Worm (Caenorhabditis elegans): ENCODE results near the gene pkc-1.

The pkc-1 gene

DNA sequence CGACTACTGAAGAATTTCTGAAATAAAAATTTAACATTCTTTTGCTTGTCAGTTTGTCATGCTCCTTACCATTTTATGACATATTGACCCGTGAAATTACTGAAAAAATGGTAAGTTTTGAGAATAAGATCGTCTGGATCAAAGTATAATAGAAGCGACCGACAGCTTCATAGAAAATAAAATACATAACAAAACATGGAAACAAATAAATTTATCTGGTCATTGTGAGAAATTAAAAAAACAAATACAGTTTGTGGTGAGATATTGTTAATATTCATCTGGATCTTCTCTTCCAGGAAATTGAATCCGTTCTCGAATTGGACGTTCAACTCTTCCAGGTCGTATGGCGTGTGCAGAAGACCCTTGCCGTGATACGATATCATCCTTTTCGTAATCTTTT lies at the start of gene pkc-1:
TSS of gene pkc-1 (minus strand) at position 101 of the 400 bp plus-strand sequence.
- TF ChIP-seq ham-2 (GFP tag; optimal IDR thresholded peaks at IDR 0.05) (no peak), elt-1 (tag; optimal IDR thresholded peaks at IDR 0.05; ENCODE audit: borderline replicate concordance, insufficient read depth) (no peak), nhr-28 (tag; optimal IDR thresholded peaks at IDR 0.05) (no peak), drap-1 (GFP tag; optimal IDR thresholded peaks at IDR 0.05) (no peak), mab-5 (tag; optimal IDR thresholded peaks at IDR 0.05) (no peak), ceh-83 (GFP tag; optimal IDR thresholded peaks at IDR 0.05) (no peak), lin-32 (GFP tag; optimal IDR thresholded peaks at IDR 0.05) (no peak), nhr-237 (tag; optimal IDR thresholded peaks at IDR 0.05) (no peak), hlh-1 (tag; optimal IDR thresholded peaks at IDR 0.05) (no peak), blmp-1 (tag; optimal IDR thresholded peaks at IDR 0.05) (no peak), ceh-39 (tag; optimal IDR thresholded peaks at IDR 0.05) (no peak), mep-1 (tag; optimal IDR thresholded peaks at IDR 0.05) (no peak), zip-8 (tag; optimal IDR thresholded peaks at IDR 0.05) (no peak), cnd-1 (tag; optimal IDR thresholded peaks at IDR 0.05) (no peak), mls-2 (tag; optimal IDR thresholded peaks at IDR 0.05) (no peak), sptf-1 (tag; optimal IDR thresholded peaks at IDR 0.05) (no peak)

DNA sequence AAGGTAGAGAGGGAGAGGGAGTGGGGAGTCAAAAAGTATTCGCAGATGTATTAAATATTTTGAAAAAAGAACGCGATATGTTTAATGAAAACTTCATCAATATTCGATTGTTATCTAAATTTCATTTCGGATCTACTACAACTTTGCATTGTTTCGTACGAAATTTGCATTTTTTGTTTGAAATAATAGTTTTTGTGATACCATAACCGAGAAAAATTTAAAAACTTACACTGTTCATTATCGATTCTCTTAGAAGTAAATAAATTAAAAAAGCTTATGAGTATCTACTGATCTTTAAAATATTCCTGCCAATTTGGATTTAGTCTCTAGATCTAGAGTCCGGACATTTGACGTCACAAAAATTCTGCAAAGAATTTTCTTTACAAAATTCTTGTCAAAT lies 48.3 kb upstream of the pkc-1 start, which contains the start of gene R07B7.9:
TSS of gene R07B7.9 (minus strand) at position 101 of the 400 bp plus-strand sequence.
- TF ChIP-seq unc-39 (tag; optimal IDR thresholded peaks at IDR 0.05), result no peak

DNA sequence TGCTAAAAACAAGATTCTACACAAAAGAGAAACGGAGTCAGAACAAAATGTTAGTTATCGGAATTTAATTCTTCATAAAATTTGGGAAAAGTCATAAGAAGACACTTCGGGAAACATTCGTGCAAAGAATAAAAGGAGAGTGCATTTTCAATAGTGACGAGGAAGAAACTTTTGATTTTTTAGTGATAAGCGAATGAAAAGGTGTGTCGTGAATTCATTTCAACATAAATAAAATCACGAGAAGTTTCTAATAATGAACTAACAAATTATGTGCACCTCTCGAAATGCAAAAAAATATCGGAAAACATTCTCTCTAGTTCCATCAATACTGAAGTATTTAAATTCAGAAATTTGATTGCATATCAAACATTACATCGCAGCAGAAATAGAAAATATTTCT lies 44.0 kb upstream of the pkc-1 start:
- no peak for TF ChIP-seq zip-8 (tag; optimal IDR thresholded peaks at IDR 0.05)

ce11 chrV:12074886-12075285 lies 42.9 kb upstream of the pkc-1 start, which contains the start of gene R07B7.6:
Gene R07B7.6 (minus strand): TSS chrV:12074986.
- TF ChIP-seq drap-1 (GFP tag; optimal IDR thresholded peaks at IDR 0.05), result no peak

- no peak for TF ChIP-seq mls-2 (tag; optimal IDR thresholded peaks at IDR 0.05)
- no peak for TF ChIP-seq zip-8 (tag; optimal IDR thresholded peaks at IDR 0.05)
- TF ChIP-seq ham-2 (GFP tag; optimal IDR thresholded peaks at IDR 0.05), result no peak
- TF ChIP-seq nhr-76 (tag; optimal IDR thresholded peaks at IDR 0.05), result no peak
- no peak for TF ChIP-seq mep-1 (tag; optimal IDR thresholded peaks at IDR 0.05)
- TF ChIP-seq snpc-4 (tag; optimal IDR thresholded peaks at IDR 0.05), result no peak
- TF ChIP-seq nhr-12 (tag; optimal IDR thresholded peaks at IDR 0.05), result no peak
- TF ChIP-seq ceh-43 (GFP tag; optimal IDR thresholded peaks at IDR 0.05), result no peak
- no peak for TF ChIP-seq ztf-11 (tag; optimal IDR thresholded peaks at IDR 0.05)
- TF ChIP-seq unc-120 (tag; optimal IDR thresholded peaks at IDR 0.05; ENCODE audit: poor library complexity, severe bottlenecking), result no peak
- no peak for TF ChIP-seq cnd-1 (tag; optimal IDR thresholded peaks at IDR 0.05)
- TF ChIP-seq lin-13 (tag; optimal IDR thresholded peaks at IDR 0.05), result no peak
- TF ChIP-seq M03D4.4 (tag; optimal IDR thresholded peaks at IDR 0.05), result no peak
- TF ChIP-seq nhr-28 (tag; optimal IDR thresholded peaks at IDR 0.05), result no peak
- no peak for TF ChIP-seq blmp-1 (tag; optimal IDR thresholded peaks at IDR 0.05)
- TF ChIP-seq ces-1 (GFP tag; optimal IDR thresholded peaks at IDR 0.05), result no peak
Measured at ce11 chrV:12071483-12071882, 39.5 kb upstream of the pkc-1 start.

- no peak for TF ChIP-seq ceh-83 (GFP tag; optimal IDR thresholded peaks at IDR 0.05)
- no peak for TF ChIP-seq nhr-12 (tag; optimal IDR thresholded peaks at IDR 0.05)
- TF ChIP-seq mep-1 (tag; optimal IDR thresholded peaks at IDR 0.05), result no peak
- TF ChIP-seq zip-8 (tag; optimal IDR thresholded peaks at IDR 0.05), result no peak
Measured at ce11 chrV:12070419-12070818, 38.5 kb upstream of the pkc-1 start, which contains the start of gene kmo-1. Gene kmo-1 (minus strand): TSS chrV:12070519.

- TF ChIP-seq lin-32 (GFP tag; optimal IDR thresholded peaks at IDR 0.05), result no peak
- TF ChIP-seq M03D4.4 (tag; optimal IDR thresholded peaks at IDR 0.05), result no peak
- no peak for TF ChIP-seq ces-1 (GFP tag; optimal IDR thresholded peaks at IDR 0.05)
- TF ChIP-seq unc-62 (GFP tag; optimal IDR thresholded peaks at IDR 0.05), result no peak
- TF ChIP-seq drap-1 (GFP tag; optimal IDR thresholded peaks at IDR 0.05), result no peak
- no peak for TF ChIP-seq mab-5 (tag; optimal IDR thresholded peaks at IDR 0.05)
- TF ChIP-seq snpc-4 (tag; optimal IDR thresholded peaks at IDR 0.05), result no peak
- no peak for TF ChIP-seq unc-39 (tag; optimal IDR thresholded peaks at IDR 0.05)
- TF ChIP-seq unc-120 (tag; optimal IDR thresholded peaks at IDR 0.05; ENCODE audit: poor library complexity, severe bottlenecking), result no peak
- no peak for TF ChIP-seq lin-13 (tag; optimal IDR thresholded peaks at IDR 0.05)
- TF ChIP-seq nhr-12 (tag; optimal IDR thresholded peaks at IDR 0.05), result no peak
Measured at ce11 chrV:12068437-12068836, 36.5 kb upstream of the pkc-1 start, which contains the start of gene kmo-2. Gene kmo-2 (minus strand): TSS chrV:12068537.
